Worm (Caenorhabditis elegans) whole organism, early embryonic: ENCODE measurements around the gene Y105C5B.17.

Experiments used
- B0310.2 ChIP-seq: sonication (generic microtip); optimal IDR thresholded peaks from 2 replicates; lab custom pipeline; 2016; ENCODE audit warnings: mild to moderate bottlenecking, missing genetic modification characterization, missing compliant biosample characterization
- F13C5.2 ChIP-seq: sonication (generic microtip); optimal IDR thresholded peaks from 2 replicates; lab custom pipeline; 2017; ENCODE audit warnings: mild to moderate bottlenecking, missing genetic modification characterization, inconsistent platforms, missing compliant biosample characterization
- aly-1 ChIP-seq: sonication (generic microtip); optimal IDR thresholded peaks from 2 replicates; lab custom pipeline; 2016; ENCODE audit warnings: missing genetic modification characterization, missing compliant biosample characterization
- ama-1 ChIP-seq: fragments of 150-350 bp; optimal IDR thresholded peaks from 2 replicates; lab custom pipeline; 2014
- ceh-13 ChIP-seq: fragments of 200-800 bp; sonication (Bioruptor generic); optimal IDR thresholded peaks from 2 replicates; lab custom pipeline; 2018; ENCODE audit warnings: mild to moderate bottlenecking, missing genetic modification characterization, missing compliant biosample characterization
- ceh-36 ChIP-seq: sonication (generic microtip); optimal IDR thresholded peaks from 2 replicates; lab custom pipeline; 2016; ENCODE audit warnings: missing genetic modification characterization, inconsistent platforms, missing compliant biosample characterization
- ets-7 ChIP-seq: sonication (generic microtip); optimal IDR thresholded peaks from 2 replicates; lab custom pipeline; 2016; ENCODE audit warnings: missing genotype, missing genetic modification characterization, missing compliant biosample characterization
- flt-1 ChIP-seq: fragments of 200-800 bp; sonication (Bioruptor generic); IDR thresholded peaks from 2 replicates; pipeline ENCODE4 v1.3.6; 2022; ENCODE audit warnings: missing genetic modification characterization, missing compliant biosample characterization
- hmbx-1 ChIP-seq: sonication (generic microtip); optimal IDR thresholded peaks from 2 replicates; lab custom pipeline; 2016; ENCODE audit warnings: mild to moderate bottlenecking, missing genetic modification characterization, missing compliant biosample characterization
- hmg-4 ChIP-seq: fragments of 200-800 bp; sonication (Bioruptor generic); optimal IDR thresholded peaks from 2 replicates; lab custom pipeline; 2018; ENCODE audit warnings: mild to moderate bottlenecking, missing genetic modification characterization, missing compliant biosample characterization
- hnd-1 ChIP-seq: sonication (generic microtip); optimal IDR thresholded peaks from 2 replicates; lab custom pipeline; 2016; ENCODE audit warnings: missing genetic modification characterization, missing compliant biosample characterization
- pes-1 ChIP-seq: fragments of 200-800 bp; sonication (Bioruptor generic); IDR thresholded peaks from 2 replicates; pipeline ENCODE4 v1.3.6; 2022; ENCODE audit warnings: missing genetic modification reagents, missing genetic modification characterization, missing compliant biosample characterization
- scrt-1 ChIP-seq: fragments of 200-800 bp; sonication (Bioruptor generic); IDR thresholded peaks from 2 replicates; pipeline ENCODE4 v1.3.6; 2022; ENCODE audit warnings: missing genetic modification characterization, missing compliant biosample characterization
- sea-1 ChIP-seq: fragments of 200-800 bp; sonication (Bioruptor generic); conservative IDR thresholded peaks from 2 replicates; pipeline ENCODE4 v1.3.6; 2022; ENCODE audit warnings: missing genetic modification characterization, missing compliant biosample characterization
- tbx-11 ChIP-seq: fragments of 200-800 bp; sonication (Bioruptor generic); IDR thresholded peaks from 2 replicates; pipeline ENCODE4 v1.3.6; 2022; ENCODE audit warnings: missing genetic modification characterization, missing compliant biosample characterization
- tbx-37 ChIP-seq: fragments of 200-800 bp; sonication (Bioruptor generic); conservative IDR thresholded peaks from 2 replicates; pipeline ENCODE4 v1.3.6; 2022; ENCODE audit warnings: missing genetic modification reagents, missing genetic modification characterization, missing compliant biosample characterization
- tra-4 ChIP-seq: sonication (generic microtip); optimal IDR thresholded peaks from 2 replicates; lab custom pipeline; 2017; ENCODE audit warnings: missing genetic modification characterization, missing compliant biosample characterization

Gene Y105C5B.17

ce11 chrIV:15946507-15946906 lies 16.4 kb upstream of the Y105C5B.17 start, which contains the start of gene skr-10:
skr-10 (plus strand) TSS chrIV:15946807.
- TF ChIP-seq tra-4 (no peak), aly-1 (tag; lab: Kevin White, UChicago) (no peak), hmg-4 (no peak)

ce11 chrIV:15949995-15950394 lies 12.9 kb upstream of the Y105C5B.17 start:
- TF ChIP-seq pes-1 (GFP tag; lab: Robert Waterston, UW) (no peak), flt-1 (no peak), ama-1 (lab: Kevin White, UChicago) (no peak), ceh-13 (GFP tag; lab: Kevin White, UChicago) (no peak), F13C5.2 (tag; lab: Kevin White, UChicago) (no peak), ceh-36 (no peak), aly-1 (tag; lab: Kevin White, UChicago) (no peak), tbx-37 (GFP tag; lab: Robert Waterston, UW) (no peak), hmg-4 (no peak), sea-1 (GFP tag; lab: Robert Waterston, UW) (no peak), hmbx-1 (no peak), B0310.2 (no peak), ets-7 (tag; lab: Kevin White, UChicago) (no peak)

- no peak for TF ChIP-seq F13C5.2 (tag; lab: Kevin White, UChicago)
- TF ChIP-seq sea-1 (GFP tag; lab: Robert Waterston, UW) = no peak
- no peak for TF ChIP-seq ceh-13 (GFP tag; lab: Kevin White, UChicago)
- no peak for TF ChIP-seq pes-1 (GFP tag; lab: Robert Waterston, UW)
- TF ChIP-seq hmg-4 = no peak
- TF ChIP-seq B0310.2 = no peak
- TF ChIP-seq flt-1 = no peak
- TF ChIP-seq aly-1 (tag; lab: Kevin White, UChicago) = no peak
- no peak for TF ChIP-seq tbx-37 (GFP tag; lab: Robert Waterston, UW)
- TF ChIP-seq ceh-36 = no peak
- TF ChIP-seq ets-7 (tag; lab: Kevin White, UChicago) = no peak
- no peak for TF ChIP-seq scrt-1 (GFP tag; lab: Robert Waterston, UW)
- no peak for TF ChIP-seq hmbx-1
- TF ChIP-seq tbx-11 (GFP tag; lab: Robert Waterston, UW) = no peak
- no peak for TF ChIP-seq hnd-1
- no peak for TF ChIP-seq ama-1 (lab: Kevin White, UChicago)
Measured at ce11 chrIV:15950838-15951581, 11.9 kb upstream of the Y105C5B.17 start, which contains the start of gene ifas-3. ifas-3 (minus strand) TSS chrIV:15950888.

- no peak for TF ChIP-seq ama-1 (lab: Kevin White, UChicago)
- TF ChIP-seq pes-1 (GFP tag; lab: Robert Waterston, UW) = no peak
Measured at ce11 chrIV:15951640-15952039, 11.3 kb upstream of the Y105C5B.17 start, which contains the start of gene Y105C5B.15. Y105C5B.15 (plus strand) TSS chrIV:15951936.

ce11 chrIV:15953689-15954088 lies 9.2 kb upstream of the Y105C5B.17 start:
- TF ChIP-seq pes-1 (GFP tag; lab: Robert Waterston, UW) (no peak), sea-1 (GFP tag; lab: Robert Waterston, UW) (no peak), ceh-36 (no peak), aly-1 (tag; lab: Kevin White, UChicago) (no peak), B0310.2 (no peak), scrt-1 (GFP tag; lab: Robert Waterston, UW) (no peak), hmbx-1 (no peak), hnd-1 (no peak), ama-1 (lab: Kevin White, UChicago) (no peak), ets-7 (tag; lab: Kevin White, UChicago) (no peak), hmg-4 (no peak), flt-1 (no peak), tra-4 (no peak), tbx-37 (GFP tag; lab: Robert Waterston, UW) (no peak), F13C5.2 (tag; lab: Kevin White, UChicago) (no peak), tbx-11 (GFP tag; lab: Robert Waterston, UW) (no peak)

ce11 chrIV:15955349-15955748 lies 7.6 kb upstream of the Y105C5B.17 start:
- TF ChIP-seq B0310.2 (no peak), scrt-1 (GFP tag; lab: Robert Waterston, UW) (no peak), sea-1 (GFP tag; lab: Robert Waterston, UW) (no peak), ets-7 (tag; lab: Kevin White, UChicago) (no peak), hmg-4 (no peak), flt-1 (no peak), ama-1 (lab: Kevin White, UChicago) (no peak), tbx-37 (GFP tag; lab: Robert Waterston, UW) (no peak), F13C5.2 (tag; lab: Kevin White, UChicago) (no peak), aly-1 (tag; lab: Kevin White, UChicago) (no peak), ceh-13 (GFP tag; lab: Kevin White, UChicago) (no peak), ceh-36 (no peak)

ce11 chrIV:15961069-15961468 lies 1.8 kb upstream of the Y105C5B.17 start:
- no peak for TF ChIP-seq tbx-37 (GFP tag; lab: Robert Waterston, UW)
- TF ChIP-seq B0310.2 = no peak
- TF ChIP-seq ceh-13 (GFP tag; lab: Kevin White, UChicago) = no peak
- TF ChIP-seq aly-1 (tag; lab: Kevin White, UChicago) = no peak
- no peak for TF ChIP-seq ama-1 (lab: Kevin White, UChicago)
- no peak for TF ChIP-seq hmg-4
- TF ChIP-seq ceh-36 = no peak
- no peak for TF ChIP-seq hmbx-1
- no peak for TF ChIP-seq flt-1
- no peak for TF ChIP-seq hnd-1
- no peak for TF ChIP-seq pes-1 (GFP tag; lab: Robert Waterston, UW)
- TF ChIP-seq F13C5.2 (tag; lab: Kevin White, UChicago) = no peak
- TF ChIP-seq tbx-11 (GFP tag; lab: Robert Waterston, UW) = no peak
- no peak for TF ChIP-seq ets-7 (tag; lab: Kevin White, UChicago)
- TF ChIP-seq sea-1 (GFP tag; lab: Robert Waterston, UW) = no peak
